Fruit fly (Drosophila melanogaster): ENCODE results near the gene CG43965.

CG43965 gene

DNA sequence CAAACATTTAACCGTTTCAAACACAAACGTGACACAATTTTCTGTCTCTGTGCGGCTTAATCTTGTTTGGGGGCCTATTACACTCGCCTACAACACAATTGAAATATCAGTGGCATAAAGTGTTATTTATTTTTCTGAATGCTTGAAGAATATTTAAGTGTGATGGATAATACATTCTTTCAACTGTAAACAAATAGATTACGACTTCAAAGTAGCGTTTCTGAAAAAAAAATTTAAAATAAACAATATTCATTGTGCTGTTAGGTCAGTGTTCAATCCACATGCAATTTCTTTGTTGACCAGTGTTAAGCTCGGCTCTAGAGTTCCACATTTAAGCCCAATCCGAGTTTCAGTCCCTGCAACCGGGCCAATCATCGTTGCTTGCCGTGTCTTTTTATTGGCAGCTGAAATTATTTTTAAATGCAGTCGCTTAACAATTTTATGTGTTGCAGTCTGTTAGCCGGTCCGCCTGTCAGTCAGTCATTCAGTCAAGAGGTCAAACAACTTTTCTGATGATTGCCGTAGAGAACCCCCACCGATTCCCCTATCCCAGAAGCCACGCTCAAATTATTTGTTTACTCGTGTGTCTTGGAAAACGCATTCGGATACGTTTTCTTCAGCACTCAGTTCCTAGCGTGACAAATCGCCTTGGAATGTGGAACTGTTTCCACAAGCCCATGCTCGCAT lies 47.6 kb upstream of the CG43965 start (continued):
- TF ChIP-seq sug (tag; optimal IDR thresholded peaks at IDR 0.05) (peak; percentile 25), Hand (GFP tag; optimal IDR thresholded peaks at IDR 0.05) (no peak), Hsf (GFP tag; optimal IDR thresholded peaks at IDR 0.05) (peak; percentile 69), otp (GFP tag; IDR thresholded peaks at IDR 0.05) (peak; percentile 78), Dref (GFP tag; IDR thresholded peaks at IDR 0.05) (no peak), CG11723 (GFP tag; optimal IDR thresholded peaks at IDR 0.05) (peak; percentile 63), dm (GFP tag; optimal IDR thresholded peaks at IDR 0.05) (peak; percentile 30), CG6654 (GFP tag; optimal IDR thresholded peaks at IDR 0.05) (peak; percentile 25), trem (tag; optimal IDR thresholded peaks at IDR 0.05) (peak; percentile 51), chinmo (GFP tag; IDR thresholded peaks at IDR 0.05; ENCODE audit: partially characterized antibody) (no peak), CG7928 (GFP tag; optimal IDR thresholded peaks at IDR 0.05) (no peak), en (GFP tag; optimal IDR thresholded peaks at IDR 0.05) (peak; percentile 58), grau (tag; optimal IDR thresholded peaks at IDR 0.05) (peak; percentile 77), CG42726 (GFP tag; IDR thresholded peaks at IDR 0.05; ENCODE audit: partially characterized antibody) (no peak), Atf3 (GFP tag; optimal IDR thresholded peaks at IDR 0.05) (peak; percentile 26), Dad (GFP tag; optimal IDR thresholded peaks at IDR 0.05) (peak; percentile 5), al (GFP tag; IDR thresholded peaks at IDR 0.05) (no peak), pnt (GFP tag; optimal IDR thresholded peaks at IDR 0.05) (peak; percentile 23), p53 (GFP tag; optimal IDR thresholded peaks at IDR 0.05) (no peak), Ssrp (tag; optimal IDR thresholded peaks at IDR 0.05) (peak; percentile 79), CG14050 (GFP tag; IDR thresholded peaks at IDR 0.05) (peak; percentile 59), CG12299 (tag; optimal IDR thresholded peaks at IDR 0.05) (peak; percentile 6), ems (GFP tag; optimal IDR thresholded peaks at IDR 0.05) (no peak), cg (GFP tag; optimal IDR thresholded peaks at IDR 0.05) (no peak), ase (GFP tag; IDR thresholded peaks at IDR 0.05) (peak; percentile 31; the same call in 2 of the 3 replicates), bsh (GFP tag; optimal IDR thresholded peaks at IDR 0.05) (peak; percentile 27 to 93), wor (GFP tag; IDR thresholded peaks at IDR 0.05) (peak; percentile 60), CG7745 (tag; optimal IDR thresholded peaks at IDR 0.05) (no peak), CG7987 (GFP tag; optimal IDR thresholded peaks at IDR 0.05) (no peak), Asciz (GFP tag; optimal IDR thresholded peaks at IDR 0.05) (peak; percentile 77), eyg (GFP tag; optimal IDR thresholded peaks at IDR 0.05) (no peak), run (tag; optimal IDR thresholded peaks at IDR 0.05) (peak; percentile 57), Doc3 (GFP tag; IDR thresholded peaks at IDR 0.05; ENCODE audit: partially characterized antibody) (no peak), caup (GFP tag; optimal IDR thresholded peaks at IDR 0.05; ENCODE audit: severe bottlenecking) (peak; percentile 25), CG4854 (GFP tag; optimal IDR thresholded peaks at IDR 0.05) (peak; percentile 38), Rfx (GFP tag; IDR thresholded peaks at IDR 0.05) (0 out of 2 replicates have a peak, but pooled peaks have one; percentile 31), ind (GFP tag; optimal IDR thresholded peaks at IDR 0.05) (peak; percentile 55), sd (tag; optimal IDR thresholded peaks at IDR 0.05) (peak; percentile 74), CG8765 (GFP tag; IDR thresholded peaks at IDR 0.05) (no peak), Dek (tag; optimal IDR thresholded peaks at IDR 0.05) (peak; percentile 27), Ets65A (GFP tag) (no peak), CG5180 (GFP tag; optimal IDR thresholded peaks at IDR 0.05) (peak; percentile 25), HLH3B (GFP tag; IDR thresholded peaks at IDR 0.05) (peak; percentile 62), CG7963 (GFP tag; IDR thresholded peaks at IDR 0.05; ENCODE audit: partially characterized antibody) (no peak), ewg (GFP tag; optimal IDR thresholded peaks at IDR 0.05) (peak; percentile 47), chn (GFP tag; optimal IDR thresholded peaks at IDR 0.05) (peak; percentile 0), CG4328 (GFP tag; optimal IDR thresholded peaks at IDR 0.05) (no peak), eve (GFP tag; optimal IDR thresholded peaks at IDR 0.05) (peak in 1 of 2 experiments; percentile 96), Nf-YB (GFP tag; optimal IDR thresholded peaks at IDR 0.05) (peak; percentile 70)
